Fruit fly (Drosophila melanogaster): Measurements from ENCODE around the gene CG34305.
A peak's percentile ranks its signal among the peaks of the same experiment; 100 is the strongest.

Gene CG34305

DNA sequence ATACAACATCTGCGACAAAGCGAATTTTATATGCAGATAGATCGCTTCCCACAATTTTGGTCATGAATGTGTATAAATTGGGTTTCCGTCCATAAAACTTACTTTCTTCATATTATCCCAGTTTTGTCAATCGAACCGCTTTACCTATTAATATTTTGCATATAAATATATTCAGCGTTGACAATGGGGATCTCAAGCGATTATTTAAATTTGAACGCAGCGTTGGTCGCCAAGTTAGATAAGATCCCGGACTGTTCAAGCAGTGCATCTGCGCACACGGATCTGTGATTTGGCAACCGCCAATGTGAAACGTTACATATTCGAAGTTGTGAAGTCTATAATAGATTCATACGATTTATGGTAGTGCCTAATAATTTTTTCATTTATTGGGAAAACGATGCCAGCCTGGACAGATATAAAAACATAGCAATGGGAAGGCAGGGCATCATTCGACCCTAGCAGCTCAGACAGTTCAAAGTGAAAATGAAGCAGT is 3.7 kb upstream of the CG34305 start, which contains the start of gene TwdlF:
TwdlF (plus strand) TSS at position 443 of the 493 bp plus-strand sequence.
- no peak for TF ChIP-seq CG17801 (GFP tag; optimal IDR thresholded peaks at IDR 0.05; ENCODE audit: partially characterized antibody)

dm6 chr3R:4242209-4242887 is 598 bp downstream of the CG34305 start, which contains the start of gene CG14642:
CG14642 (minus strand) TSS chr3R:4242717.
- TF ChIP-seq CG17801 (GFP tag; optimal IDR thresholded peaks at IDR 0.05; ENCODE audit: partially characterized antibody): no peak

- TF ChIP-seq CG17801 (GFP tag; optimal IDR thresholded peaks at IDR 0.05; ENCODE audit: partially characterized antibody): no peak
These were observed 1.2 kb downstream of the CG34305 start for dm6 chr3R:4241776-4242175.

DNA sequence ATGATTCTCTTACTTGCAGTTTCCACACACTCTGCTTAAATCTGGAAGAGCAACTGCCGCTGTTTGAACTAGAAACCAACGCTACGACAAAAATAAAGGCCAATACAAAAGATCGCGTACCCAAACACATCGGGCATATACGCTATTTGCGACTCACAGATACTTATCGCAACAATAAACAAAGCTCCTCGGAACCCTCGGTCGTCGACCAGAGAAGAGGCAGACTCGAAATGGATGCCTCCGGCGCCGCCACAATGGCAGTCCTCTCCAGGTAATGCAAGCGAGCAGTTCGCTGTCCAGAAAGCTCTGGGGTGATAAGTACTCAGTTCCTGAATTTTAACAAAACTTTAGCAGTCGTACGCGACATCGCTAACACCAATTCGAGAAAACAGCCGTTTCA is 6.4 kb downstream of the CG34305 start:
- no peak for TF ChIP-seq CG17801 (GFP tag; optimal IDR thresholded peaks at IDR 0.05; ENCODE audit: partially characterized antibody)

- TF ChIP-seq CG17801 (GFP tag; optimal IDR thresholded peaks at IDR 0.05; ENCODE audit: partially characterized antibody): no peak
These were observed 7.9 kb downstream of the CG34305 start, which contains the start of gene Gel for dm6 chr3R:4234991-4235553. Gel (plus strand) TSS chr3R:4235217.

DNA sequence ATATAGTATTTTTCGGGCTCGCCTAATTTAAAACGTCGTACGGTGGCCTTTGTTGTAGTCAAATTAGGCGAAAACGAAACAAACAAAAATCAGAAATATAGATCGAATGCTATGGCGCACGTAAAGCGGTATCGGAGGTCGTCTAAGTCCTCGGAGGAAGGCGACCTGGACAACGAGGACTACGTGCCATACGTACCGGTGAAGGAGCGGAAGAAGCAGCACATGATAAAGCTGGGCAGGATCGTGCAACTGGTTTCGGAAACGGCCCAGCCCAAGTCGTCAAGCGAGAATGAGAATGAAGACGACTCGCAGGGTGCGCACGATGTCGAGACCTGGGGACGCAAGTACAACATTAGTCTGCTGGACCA is 9.9 kb downstream of the CG34305 start, which contains the start of gene abs:
abs (plus strand) TSS at position 30 of the 368 bp plus-strand sequence.
- TF ChIP-seq CG17801 (GFP tag; optimal IDR thresholded peaks at IDR 0.05; ENCODE audit: partially characterized antibody): no peak

dm6 chr3R:4232139-4233017 is 10.6 kb downstream of the CG34305 start, which contains the start of gene CG14641:
CG14641 (minus strand) TSS chr3R:4232342.
- no peak for TF ChIP-seq CG17801 (GFP tag; optimal IDR thresholded peaks at IDR 0.05; ENCODE audit: partially characterized antibody)

dm6 chr3R:4229137-4229764 is 13.7 kb downstream of the CG34305 start, which contains the start of gene DhpD:
DhpD (minus strand) TSS chr3R:4229238.
- peak; percentile 86 for TF ChIP-seq CG17801 (GFP tag; optimal IDR thresholded peaks at IDR 0.05; ENCODE audit: partially characterized antibody)

DNA sequence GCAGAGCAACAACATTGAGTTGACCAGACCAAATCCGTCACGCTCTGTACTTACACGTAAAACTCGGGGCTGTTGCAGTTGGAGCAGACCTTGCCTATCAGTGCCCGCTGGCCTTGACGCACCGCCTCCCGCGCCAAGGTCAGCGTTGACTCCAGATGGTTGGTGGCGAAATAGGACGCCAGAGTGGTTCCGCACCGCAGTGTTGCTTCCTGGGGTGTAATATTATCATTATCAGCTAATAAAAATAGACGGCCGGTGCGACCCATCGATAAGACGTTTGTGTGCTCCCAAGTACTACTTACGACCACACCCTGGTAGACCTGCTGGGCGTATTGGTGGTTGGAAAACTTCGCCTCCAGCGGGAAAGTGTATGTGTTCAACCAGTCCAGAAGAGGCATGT is 14.5 kb downstream of the CG34305 start:
- TF ChIP-seq CG17801 (GFP tag; optimal IDR thresholded peaks at IDR 0.05; ENCODE audit: partially characterized antibody): no peak

dm6 chr3R:4220780-4221179 is 22.2 kb downstream of the CG34305 start:
- TF ChIP-seq CG17801 (GFP tag; optimal IDR thresholded peaks at IDR 0.05; ENCODE audit: partially characterized antibody): peak; percentile 63

DNA sequence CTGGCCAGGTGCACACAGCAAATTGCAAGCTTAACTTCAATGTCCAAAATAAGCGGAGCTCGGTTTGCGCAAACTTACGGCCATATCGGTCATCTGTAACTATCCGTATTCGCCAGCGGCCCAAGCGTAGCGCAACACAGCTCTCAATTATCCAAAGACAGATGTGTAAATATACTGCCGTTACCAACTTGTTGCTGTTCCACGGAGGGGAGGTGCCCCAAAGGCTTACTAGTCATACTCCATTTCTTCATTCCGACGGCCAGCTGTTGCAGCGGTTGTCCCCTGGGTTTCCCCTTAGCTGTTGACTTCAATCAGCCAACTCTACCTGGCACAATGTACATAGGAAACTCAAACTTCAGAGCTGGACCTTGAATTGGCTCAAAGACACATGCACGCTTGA is 22.9 kb downstream of the CG34305 start, which contains the start of gene CG31516:
CG31516 (minus strand) TSS at position 101 of the 400 bp plus-strand sequence.
- TF ChIP-seq CG17801 (GFP tag; optimal IDR thresholded peaks at IDR 0.05; ENCODE audit: partially characterized antibody): no peak

DNA sequence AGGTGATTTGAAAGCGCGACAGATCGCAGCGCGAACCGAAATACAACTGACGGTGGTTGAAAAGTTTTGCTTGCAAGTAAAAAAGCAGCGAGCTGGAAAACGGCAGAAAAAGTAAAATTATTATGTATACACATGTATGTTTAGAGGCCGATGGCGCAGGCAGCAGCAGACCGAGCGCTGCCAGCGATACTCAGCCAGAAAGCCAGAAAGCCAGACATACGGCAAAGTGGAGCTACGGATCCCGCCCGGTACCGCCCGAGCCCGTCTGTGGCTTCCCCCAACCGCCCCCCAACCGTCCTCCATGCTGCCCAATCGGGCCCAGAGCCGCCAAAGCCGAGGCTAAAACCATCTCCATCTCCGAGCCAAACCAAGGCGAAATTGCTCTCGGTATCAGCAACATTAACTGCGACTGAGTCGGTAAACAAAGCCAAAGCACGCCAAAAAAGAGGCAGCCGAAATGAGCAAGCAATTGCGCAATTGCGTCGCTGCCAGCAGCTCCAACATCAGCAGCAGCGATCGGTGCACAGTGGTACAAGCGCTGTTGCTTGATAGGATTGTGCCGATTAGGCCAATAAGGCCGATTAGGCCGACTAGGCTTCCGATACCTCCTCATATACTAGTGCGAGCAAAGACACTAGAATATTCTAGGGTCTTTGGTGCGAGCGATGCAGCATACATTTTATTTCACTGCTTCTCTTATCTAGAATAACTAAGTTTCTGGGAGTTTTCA is 27.5 kb downstream of the CG34305 start, which contains the start of gene CG14636:
CG14636 (minus strand) TSS at position 51 of the 730 bp plus-strand sequence.
- TF ChIP-seq CG17801 (GFP tag; optimal IDR thresholded peaks at IDR 0.05; ENCODE audit: partially characterized antibody): peak; percentile 33

- TF ChIP-seq CG17801 (GFP tag; optimal IDR thresholded peaks at IDR 0.05; ENCODE audit: partially characterized antibody): no peak
These were observed 28.3 kb downstream of the CG34305 start for dm6 chr3R:4214601-4215000.

DNA sequence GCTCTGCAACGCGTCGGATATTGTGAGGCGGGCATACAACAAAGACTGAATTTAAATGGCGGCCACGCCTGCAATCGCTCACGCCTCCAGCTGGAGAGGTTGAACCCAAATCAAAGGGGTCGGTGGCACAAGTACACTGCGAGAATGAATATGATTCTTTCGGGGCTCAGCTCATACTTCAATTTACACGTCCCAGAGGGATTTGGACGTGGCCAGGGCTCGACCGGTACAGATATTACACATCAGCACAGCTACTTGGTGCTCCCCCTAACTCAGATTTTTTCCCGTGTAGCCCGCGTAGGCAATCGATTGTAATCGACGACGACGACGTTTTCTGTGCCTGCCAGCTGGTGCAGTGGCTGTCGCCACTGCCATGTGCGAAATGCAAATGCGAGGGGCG is 28.9 kb downstream of the CG34305 start:
- TF ChIP-seq CG17801 (GFP tag; optimal IDR thresholded peaks at IDR 0.05; ENCODE audit: partially characterized antibody): no peak

Data from ovary, adult (tissue).